Worm (Caenorhabditis elegans) whole organism, L3 larva: Measurements from ENCODE around the gene F53A3.1.

Experiments
- ceh-82 ChIP-seq: fragments of 150-350 bp; optimal IDR thresholded peaks from 2 replicates; lab custom pipeline; 2014; ENCODE audit warnings: missing biosample characterization, missing genetic modification characterization
- fkh-10 ChIP-seq: sonication (generic microtip); optimal IDR thresholded peaks from 2 replicates; lab custom pipeline; 2017; ENCODE audit warnings: missing biosample characterization, missing genetic modification reagents, missing genetic modification characterization
- nhr-12 ChIP-seq: fragments of 150-350 bp; optimal IDR thresholded peaks from 2 replicates; lab custom pipeline; 2014; ENCODE audit warnings: missing biosample characterization, missing genetic modification characterization
- unc-39 ChIP-seq: sonication (generic microtip); optimal IDR thresholded peaks from 4 replicates; lab custom pipeline; 2017; ENCODE audit warnings: missing biosample characterization, missing genetic modification characterization

DNA sequence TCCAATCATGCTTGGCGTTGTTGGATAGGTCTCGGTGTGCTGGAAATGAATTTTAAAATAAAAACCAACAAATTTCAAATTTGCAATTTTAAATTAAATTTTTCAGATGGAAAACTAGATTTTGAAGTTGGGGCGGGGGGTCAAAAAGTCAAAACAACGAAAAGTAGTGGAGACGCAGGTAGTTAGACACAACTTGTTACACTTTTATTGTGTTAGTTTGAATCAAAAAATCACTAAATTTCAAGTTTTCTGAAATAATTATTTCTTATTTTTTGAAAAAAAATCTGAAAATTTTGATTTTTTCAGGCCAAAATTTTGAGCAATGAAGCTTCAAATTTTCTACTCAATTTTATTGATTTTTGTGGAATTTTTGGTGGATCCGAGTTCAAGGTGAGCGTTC lies 44.3 kb upstream of the F53A3.1 start, which contains the start of gene Y39A3B.8:
- TF ChIP-seq fkh-10 (GFP tag; lab: Kevin White, UChicago): no peak
- TF ChIP-seq nhr-12 (tag; lab: Kevin White, UChicago): no peak
- no peak for TF ChIP-seq ceh-82 (tag; lab: Kevin White, UChicago)
- TF ChIP-seq unc-39 (tag; lab: Kevin White, UChicago): no peak
